Worm (Caenorhabditis elegans) whole organism, L3 larva: ENCODE data around the gene atln-2.

ENCODE experiments used
- R02D3.7 ChIP-seq: fragments of 150-350 bp; optimal IDR thresholded peaks from 2 replicates; lab custom pipeline; 2014; ENCODE audit warnings: missing biosample characterization, missing genetic modification characterization
- ZK546.5 ChIP-seq: sonication (generic microtip); optimal IDR thresholded peaks from 2 replicates; lab custom pipeline; 2017; ENCODE audit warnings: missing biosample characterization, missing genetic modification characterization
- aly-2 ChIP-seq: fragments of 150-350 bp; optimal IDR thresholded peaks from 2 replicates; lab custom pipeline; 2014; ENCODE audit warnings: missing biosample characterization, missing genetic modification characterization
- ama-1 ChIP-seq: fragments of 150-350 bp; optimal IDR thresholded peaks from 2 replicates; lab custom pipeline; 2018
- ceh-16 ChIP-seq: sonication (generic microtip); optimal IDR thresholded peaks from 2 replicates; lab custom pipeline; 2017; ENCODE audit warnings: missing biosample characterization, missing genetic modification characterization
- ceh-28 ChIP-seq: fragments of 150-350 bp; optimal IDR thresholded peaks from 2 replicates; lab custom pipeline; 2014; ENCODE audit warnings: missing biosample characterization, missing genetic modification reagents, missing genetic modification characterization
- ceh-82 ChIP-seq: fragments of 150-350 bp; optimal IDR thresholded peaks from 2 replicates; lab custom pipeline; 2014; ENCODE audit warnings: missing biosample characterization, missing genetic modification characterization
- ceh-9 ChIP-seq: sonication (generic microtip); optimal IDR thresholded peaks from 2 replicates; lab custom pipeline; 2018; ENCODE audit warnings: missing biosample characterization, missing genetic modification characterization
- daf-12 ChIP-seq: fragments of 150-350 bp; optimal IDR thresholded peaks from 2 replicates; lab custom pipeline; 2014; ENCODE audit warnings: missing biosample characterization, missing genetic modification reagents, missing genetic modification characterization
- egl-27 ChIP-seq: sonication (generic microtip); optimal IDR thresholded peaks from 4 replicates; lab custom pipeline; 2017; ENCODE audit warnings: missing biosample characterization, missing genetic modification reagents, missing genetic modification characterization
- egl-5 ChIP-seq: fragments of 150-350 bp; optimal IDR thresholded peaks from 2 replicates; lab custom pipeline; 2017; ENCODE audit warnings: missing biosample characterization, missing genetic modification reagents, missing genetic modification characterization, inconsistent platforms
- elt-1 ChIP-seq: fragments of 150-350 bp; optimal IDR thresholded peaks from 2 replicates; lab custom pipeline; 2014; ENCODE audit warnings: missing biosample characterization, missing genetic modification characterization
- elt-2 ChIP-seq: sonication (generic microtip); optimal IDR thresholded peaks from 2 replicates; lab custom pipeline; 2016; ENCODE audit warnings: missing genetic modification reagents, mild to moderate bottlenecking, missing genetic modification characterization, missing compliant biosample characterization
- elt-3 ChIP-seq, 3 experiments: fragments of 150-350 bp in 1 of 3; sonication (generic microtip) in 2 of 3; optimal IDR thresholded peaks; 2 replicates in 2 of 3; 4 replicates in 1 of 3; lab custom pipeline; 2014 to 2017; ENCODE audit warnings: missing biosample characterization in 3 of 3, missing genetic modification characterization in 3 of 3
- fkh-10 ChIP-seq: sonication (generic microtip); optimal IDR thresholded peaks from 2 replicates; lab custom pipeline; 2017; ENCODE audit warnings: missing biosample characterization, missing genetic modification reagents, missing genetic modification characterization
- fkh-2 ChIP-seq: fragments of 150-350 bp; optimal IDR thresholded peaks from 2 replicates; lab custom pipeline; 2014; ENCODE audit warnings: missing biosample characterization, missing genetic modification reagents, missing genetic modification characterization
- fos-1 ChIP-seq: fragments of 150-350 bp; optimal IDR thresholded peaks from 2 replicates; lab custom pipeline; 2014; ENCODE audit warnings: missing biosample characterization, missing genetic modification characterization
- hmg-11 ChIP-seq: sonication (generic microtip); optimal IDR thresholded peaks from 2 replicates; lab custom pipeline; 2016; ENCODE audit warnings: missing genetic modification characterization, missing compliant biosample characterization
- lin-15B ChIP-seq: fragments of 150-350 bp; optimal IDR thresholded peaks from 2 replicates; lab custom pipeline; 2014; ENCODE audit warnings: missing biosample characterization, missing genetic modification characterization
- lin-39 ChIP-seq: fragments of 150-350 bp; optimal IDR thresholded peaks from 2 replicates; lab custom pipeline; 2018; ENCODE audit warnings: missing biosample characterization, missing genetic modification reagents, missing genetic modification characterization
- lsy-12 ChIP-seq: sonication (generic microtip); optimal IDR thresholded peaks from 2 replicates; lab custom pipeline; 2016; ENCODE audit warnings: mild to moderate bottlenecking, missing genetic modification characterization, missing compliant biosample characterization
- mdl-1 ChIP-seq: fragments of 150-350 bp; optimal IDR thresholded peaks from 2 replicates; lab custom pipeline; 2014; ENCODE audit warnings: missing biosample characterization, missing genetic modification characterization
- mml-1 ChIP-seq: fragments of 150-350 bp; sonication (generic microtip); optimal IDR thresholded peaks from 3 replicates; lab custom pipeline; 2014; ENCODE audit warnings: missing biosample characterization, missing genetic modification characterization
- nfya-1 ChIP-seq: sonication (generic microtip); optimal IDR thresholded peaks from 2 replicates; lab custom pipeline; 2017; ENCODE audit warnings: missing genetic modification characterization, mild to moderate bottlenecking, missing compliant biosample characterization, antibody characterized with exemption, moderate library complexity; ENCODE audit not compliant: insufficient read depth
- nhr-12 ChIP-seq: fragments of 150-350 bp; optimal IDR thresholded peaks from 2 replicates; lab custom pipeline; 2014; ENCODE audit warnings: missing biosample characterization, missing genetic modification characterization
- nhr-23 ChIP-seq: fragments of 150-350 bp; optimal IDR thresholded peaks from 2 replicates; lab custom pipeline; 2014; ENCODE audit warnings: missing biosample characterization, missing genetic modification reagents, missing genetic modification characterization
- nhr-237 ChIP-seq: fragments of 150-350 bp; optimal IDR thresholded peaks from 2 replicates; lab custom pipeline; 2014; ENCODE audit warnings: missing biosample characterization, missing genetic modification characterization
- nhr-25 ChIP-seq: sonication (generic microtip); optimal IDR thresholded peaks from 2 replicates; lab custom pipeline; 2017; ENCODE audit warnings: missing biosample characterization, missing genetic modification characterization
- nhr-28 ChIP-seq: fragments of 150-350 bp; optimal IDR thresholded peaks from 2 replicates; lab custom pipeline; 2014; ENCODE audit warnings: missing biosample characterization, missing genetic modification characterization
- nhr-43 ChIP-seq: sonication (generic microtip); optimal IDR thresholded peaks from 2 replicates; lab custom pipeline; 2016; ENCODE audit warnings: mild to moderate bottlenecking, missing genetic modification characterization, missing compliant biosample characterization; ENCODE audit not compliant: poor library complexity, severe bottlenecking
- nhr-67 ChIP-seq: fragments of 150-350 bp; optimal IDR thresholded peaks from 2 replicates; lab custom pipeline; 2014; ENCODE audit warnings: missing biosample characterization, missing genetic modification characterization
- nhr-76 ChIP-seq: fragments of 150-350 bp; sonication (generic microtip); optimal IDR thresholded peaks from 5 replicates; lab custom pipeline; 2014; ENCODE audit warnings: missing biosample characterization, missing genetic modification characterization
- nhr-77 ChIP-seq: fragments of 150-350 bp; optimal IDR thresholded peaks from 2 replicates; lab custom pipeline; 2014; ENCODE audit warnings: missing biosample characterization, missing genetic modification characterization
- pha-4 ChIP-seq: fragments of 150-350 bp; optimal IDR thresholded peaks from 2 replicates; lab custom pipeline; 2014; ENCODE audit warnings: missing biosample characterization, missing genetic modification reagents, missing genetic modification characterization
- pqm-1 ChIP-seq: fragments of 150-350 bp; optimal IDR thresholded peaks from 2 replicates; lab custom pipeline; 2017; ENCODE audit warnings: missing biosample characterization, missing genetic modification characterization, inconsistent platforms
- sea-2 ChIP-seq: fragments of 150-350 bp; sonication (generic microtip); optimal IDR thresholded peaks from 4 replicates; lab custom pipeline; 2014; ENCODE audit warnings: missing biosample characterization, missing genetic modification reagents, missing genetic modification characterization
- skn-1 ChIP-seq: fragments of 150-350 bp; optimal IDR thresholded peaks from 2 replicates; lab custom pipeline; 2014; ENCODE audit warnings: missing biosample characterization, missing genetic modification characterization
- snpc-4 ChIP-seq: fragments of 150-350 bp; optimal IDR thresholded peaks from 2 replicates; lab custom pipeline; 2014; ENCODE audit warnings: missing biosample characterization, missing genetic modification characterization
- tbx-2 ChIP-seq: sonication (generic microtip); optimal IDR thresholded peaks from 2 replicates; lab custom pipeline; 2016; ENCODE audit warnings: mild to moderate bottlenecking, missing genetic modification characterization, missing compliant biosample characterization
- unc-39 ChIP-seq: sonication (generic microtip); optimal IDR thresholded peaks from 4 replicates; lab custom pipeline; 2017; ENCODE audit warnings: missing biosample characterization, missing genetic modification characterization
- zag-1 ChIP-seq: fragments of 150-350 bp; optimal IDR thresholded peaks from 2 replicates; lab custom pipeline; 2014; ENCODE audit warnings: missing biosample characterization, missing genetic modification characterization
- ztf-11 ChIP-seq: fragments of 150-350 bp; optimal IDR thresholded peaks from 2 replicates; lab custom pipeline; 2014; ENCODE audit warnings: missing biosample characterization, missing genetic modification characterization
- ztf-4 ChIP-seq: fragments of 150-350 bp; optimal IDR thresholded peaks from 2 replicates; lab custom pipeline; 2014; ENCODE audit warnings: missing biosample characterization, missing genetic modification characterization

Gene atln-2

DNA sequence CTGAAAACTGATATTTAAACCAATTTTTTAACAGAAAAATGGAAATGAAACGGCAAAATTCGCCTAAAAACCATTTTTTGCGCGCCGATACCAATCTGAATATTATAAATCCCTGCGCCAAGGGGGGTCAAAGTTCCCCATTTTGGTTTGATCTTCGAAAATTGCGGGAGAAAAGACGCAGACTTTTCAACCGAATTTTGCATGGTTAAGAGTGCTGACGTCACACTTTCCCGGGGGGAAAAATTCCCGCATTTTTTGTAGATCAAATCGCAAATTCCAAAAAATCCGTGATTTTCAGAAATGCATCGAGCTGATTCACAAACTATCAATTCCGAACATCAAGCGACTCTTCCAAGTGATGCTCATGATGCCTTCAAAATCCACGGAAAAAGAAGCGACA lies 48.2 kb downstream of the atln-2 start:
- TF ChIP-seq pqm-1 (tag; lab: Kevin White, UChicago) = no peak

DNA sequence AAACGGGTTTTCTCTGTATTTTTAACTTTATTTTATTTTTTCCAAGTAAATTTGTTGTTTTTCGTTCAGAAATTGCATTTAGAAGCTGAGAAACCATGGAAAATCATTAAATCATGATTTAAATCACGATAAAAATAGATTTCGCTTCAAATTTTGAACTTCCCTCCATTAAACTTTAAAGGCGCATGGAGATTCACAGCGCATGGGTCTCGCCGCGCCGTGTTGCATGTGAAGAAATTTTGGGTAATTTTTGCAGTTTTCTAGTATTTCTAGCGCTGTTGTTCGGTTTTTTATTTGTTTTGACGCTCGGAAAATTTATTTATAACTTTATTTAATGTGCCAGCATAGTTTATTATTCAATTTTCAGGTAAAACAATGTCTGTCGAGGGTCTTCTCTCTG lies 55.6 kb downstream of the atln-2 start, which contains the start of gene eef-1B.2:
Gene eef-1B.2, plus strand, starts transcription at position 358 of the 400 bp plus-strand sequence.
- TF ChIP-seq nhr-237 (tag; lab: Kevin White, UChicago) (no peak), lin-39 (tag; lab: Kevin White, UChicago) (peak; percentile 59), pqm-1 (tag; lab: Kevin White, UChicago) (no peak), pha-4 (tag; lab: Kevin White, UChicago) (peak; percentile 86), elt-2 (tag; lab: Kevin White, UChicago) (peak; percentile 30), nhr-67 (no peak), lsy-12 (no peak), nhr-43 (tag; lab: Kevin White, UChicago) (peak; percentile 3), nhr-23 (peak; percentile 60), egl-5 (tag; lab: Kevin White, UChicago) (peak; percentile 17), nfya-1 (peak; percentile 85), nhr-77 (tag; lab: Kevin White, UChicago) (no peak), fkh-10 (no peak), nhr-25 (peak; percentile 50), snpc-4 (tag; lab: Kevin White, UChicago) (peak; percentile 22), hmg-11 (tag; lab: Kevin White, UChicago) (peak; percentile 33), R02D3.7 (tag; lab: Kevin White, UChicago) (peak; percentile 10), elt-3 (tag; optimal IDR thresholded peaks at IDR 0.05; lab: Kevin White, UChicago) (no peak), lin-15B (tag; lab: Kevin White, UChicago) (peak; percentile 78), skn-1 (peak; percentile 75)

DNA sequence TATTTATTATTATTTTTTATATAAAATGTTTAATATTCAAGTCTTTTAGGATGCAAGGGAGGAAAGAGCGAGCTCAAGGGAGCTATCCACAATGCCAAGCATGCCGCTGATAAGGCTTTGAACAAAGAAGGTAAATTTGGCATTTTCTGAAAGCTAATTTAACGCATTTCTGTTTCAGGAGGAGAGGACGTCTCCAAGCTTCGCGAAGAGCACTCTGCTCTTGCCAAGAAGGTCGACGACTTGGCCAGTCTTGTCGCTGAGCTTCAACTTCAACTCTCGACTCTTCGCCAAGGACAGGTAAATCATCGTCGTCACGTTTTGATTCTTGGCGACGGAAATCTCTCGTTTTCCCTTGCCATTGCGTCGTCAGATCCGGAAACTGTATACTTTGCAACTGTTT lies 56.1 kb downstream of the atln-2 start:
- TF ChIP-seq fkh-10 = no peak
- TF ChIP-seq unc-39 (tag; lab: Kevin White, UChicago) = no peak
- TF ChIP-seq hmg-11 (tag; lab: Kevin White, UChicago) = no peak
- no peak for TF ChIP-seq nhr-25
- TF ChIP-seq ZK546.5 (tag; lab: Kevin White, UChicago) = no peak
- no peak for TF ChIP-seq tbx-2
- no peak for TF ChIP-seq sea-2 (GFP tag; lab: Kevin White, UChicago)
- TF ChIP-seq pha-4 (tag; lab: Kevin White, UChicago) = no peak
- no peak for TF ChIP-seq nhr-76 (tag; lab: Kevin White, UChicago)
- TF ChIP-seq egl-5 (tag; lab: Kevin White, UChicago) = no peak
- TF ChIP-seq aly-2 = no peak
- no peak for TF ChIP-seq nhr-28 (tag; lab: Kevin White, UChicago)

DNA sequence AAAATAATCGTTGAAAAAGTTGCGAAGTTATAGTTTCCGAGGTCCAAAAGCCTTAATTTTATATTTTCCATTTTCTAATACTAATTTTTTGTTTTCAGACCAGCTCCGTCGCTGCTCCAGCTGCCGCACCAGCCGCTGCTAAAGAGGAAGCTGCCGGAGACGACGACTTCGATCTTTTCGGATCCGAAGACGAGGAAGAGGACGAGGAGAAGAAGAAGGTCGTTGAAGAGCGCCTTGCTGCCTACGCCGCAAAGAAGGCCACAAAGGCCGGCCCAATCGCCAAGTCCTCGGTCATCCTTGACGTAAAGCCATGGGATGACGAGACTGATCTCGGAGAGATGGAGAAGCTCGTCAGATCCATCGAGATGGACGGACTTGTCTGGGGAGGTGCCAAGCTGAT lies 57.4 kb downstream of the atln-2 start:
- TF ChIP-seq lsy-12 (no peak), snpc-4 (tag; lab: Kevin White, UChicago) (no peak), elt-2 (tag; lab: Kevin White, UChicago) (no peak), ama-1 (lab: Kevin White, UChicago) (no peak), ztf-11 (no peak), fkh-10 (no peak), mml-1 (no peak), elt-3 (tag; optimal IDR thresholded peaks at IDR 0.05; lab: Kevin White, UChicago) (no peak), sea-2 (GFP tag; lab: Kevin White, UChicago) (no peak), zag-1 (tag; lab: Kevin White, UChicago) (no peak), ceh-28 (tag; lab: Kevin White, UChicago) (no peak)

DNA sequence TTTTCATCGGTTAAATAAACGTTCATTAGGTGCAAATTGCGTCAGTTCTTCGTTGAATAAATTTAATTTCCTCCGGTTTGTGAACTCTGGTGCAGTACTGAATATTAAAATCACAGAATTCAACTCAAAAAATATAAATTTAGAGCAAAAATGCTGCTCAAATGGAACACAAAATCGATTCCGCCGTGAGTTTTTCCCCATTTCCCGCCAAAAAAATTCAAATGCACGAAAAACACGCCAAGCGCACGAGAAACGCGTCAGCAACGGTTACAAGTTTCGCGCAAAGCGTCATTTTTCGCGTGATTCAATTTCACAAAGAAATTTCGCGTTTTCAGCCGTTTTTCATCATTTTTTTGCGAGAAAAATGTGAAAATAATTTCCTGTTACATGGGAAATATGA lies 58.1 kb downstream of the atln-2 start, which contains the start of gene hrpu-1:
Gene hrpu-1, plus strand, starts transcription at position 140 of the 400 bp plus-strand sequence.
- no peak for TF ChIP-seq nhr-76 (tag; lab: Kevin White, UChicago)
- peak; percentile 87 for TF ChIP-seq pha-4 (tag; lab: Kevin White, UChicago)
- no peak for TF ChIP-seq nhr-28 (tag; lab: Kevin White, UChicago)
- TF ChIP-seq ceh-16 (tag; lab: Kevin White, UChicago) = no peak
- peak; percentile 56 for TF ChIP-seq R02D3.7 (tag; lab: Kevin White, UChicago)
- no peak for TF ChIP-seq skn-1
- TF ChIP-seq fkh-10 = peak; percentile 2
- TF ChIP-seq egl-27 (tag; lab: Kevin White, UChicago) = no peak
- TF ChIP-seq elt-2 (tag; lab: Kevin White, UChicago) = peak; percentile 42
- peak; percentile 46 for TF ChIP-seq aly-2
- no peak for TF ChIP-seq egl-5 (tag; lab: Kevin White, UChicago)
- TF ChIP-seq elt-1 (tag; lab: Kevin White, UChicago) = no peak
- TF ChIP-seq ama-1 (lab: Kevin White, UChicago) = peak; percentile 80
- no peak for TF ChIP-seq nhr-237 (tag; lab: Kevin White, UChicago)
- peak; percentile 67 for TF ChIP-seq snpc-4 (tag; lab: Kevin White, UChicago)
- peak; percentile 44 for TF ChIP-seq tbx-2
- peak; percentile 90 for TF ChIP-seq nfya-1
- no peak for TF ChIP-seq nhr-12
- peak; percentile 89 for TF ChIP-seq lin-15B (tag; lab: Kevin White, UChicago)
- no peak for TF ChIP-seq ceh-9
- no peak for TF ChIP-seq mml-1
- TF ChIP-seq ztf-4 (tag; lab: Kevin White, UChicago) = peak; percentile 37
- no peak for TF ChIP-seq daf-12 (tag; lab: Kevin White, UChicago)
- TF ChIP-seq sea-2 (GFP tag; lab: Kevin White, UChicago) = no peak
- no peak for TF ChIP-seq mdl-1 (tag; lab: Kevin White, UChicago)
- TF ChIP-seq ceh-82 = no peak
- no peak for TF ChIP-seq ZK546.5 (tag; lab: Kevin White, UChicago)
- no peak for TF ChIP-seq fos-1
- TF ChIP-seq nhr-43 (tag; lab: Kevin White, UChicago) = peak; percentile 67
- no peak for TF ChIP-seq fkh-2 (tag; lab: Kevin White, UChicago)
